Fruit fly (Drosophila melanogaster) whole organism, embryonic: Measurements from ENCODE around the gene Mccc1.

Source experiments
- Adf1 ChIP-seq: fragments of 200-800 bp; sonication (Bioruptor generic); IDR thresholded peaks from 2 replicates; pipeline ENCODE4 v1.3.6; 2022; ENCODE audit warnings: missing biosample characterization, missing genetic modification characterization
- Aef1 ChIP-seq: fragments of 200-800 bp; sonication (Bioruptor generic); IDR thresholded peaks from 3 replicates; pipeline ENCODE4 v1.3.6; 2022; ENCODE audit warnings: missing biosample characterization, missing genetic modification characterization
- Atf-2 ChIP-seq: fragments of 200-800 bp; sonication (Bioruptor generic); optimal IDR thresholded peaks from 2 replicates; lab custom pipeline; 2016; ENCODE audit warnings: missing biosample characterization, missing genetic modification characterization
- Atf6 ChIP-seq: fragments of 200-800 bp; sonication (Bioruptor generic); IDR thresholded peaks from 2 replicates; pipeline ENCODE4 v1.3.6; 2022; ENCODE audit warnings: missing biosample characterization, missing genetic modification characterization
- BEAF-32 ChIP-seq: fragments of 200-800 bp; sonication (Bioruptor generic); optimal IDR thresholded peaks from 3 replicates; lab custom pipeline; 2017; ENCODE audit warnings: missing biosample characterization, missing genetic modification characterization, mild to moderate bottlenecking, moderate library complexity, missing genetic modification reagents
- CG10147 ChIP-seq: fragments of 200-800 bp; sonication (Bioruptor generic); optimal IDR thresholded peaks from 2 replicates; lab custom pipeline; 2019; ENCODE audit warnings: missing biosample characterization, mild to moderate bottlenecking, missing genetic modification characterization, moderate library complexity
- CG1024 ChIP-seq: fragments of 200-800 bp; sonication (Bioruptor generic); IDR thresholded peaks from 2 replicates; pipeline ENCODE4 v1.3.6; 2022; ENCODE audit warnings: missing biosample characterization, missing genetic modification characterization
- CG1602 ChIP-seq: fragments of 200-800 bp; sonication (Bioruptor generic); optimal IDR thresholded peaks from 3 replicates; lab custom pipeline; 2016; ENCODE audit warnings: missing biosample characterization, missing genetic modification characterization
- CG17802 ChIP-seq: fragments of 200-800 bp; sonication (Bioruptor generic); optimal IDR thresholded peaks from 2 replicates; lab custom pipeline; 2018; ENCODE audit warnings: missing biosample characterization, mild to moderate bottlenecking, missing genetic modification characterization, moderate library complexity
- CG18262 ChIP-seq: fragments of 200-800 bp; optimal IDR thresholded peaks from 3 replicates; lab custom pipeline; 2019; ENCODE audit warnings: missing biosample characterization, mild to moderate bottlenecking, missing genetic modification characterization, moderate library complexity
- CG1832 ChIP-seq: fragments of 200-800 bp; sonication (Bioruptor generic); optimal IDR thresholded peaks from 2 replicates; lab custom pipeline; 2017; ENCODE audit warnings: missing biosample characterization, mild to moderate bottlenecking, missing genetic modification characterization, inconsistent platforms
- CG2116 ChIP-seq: fragments of 200-800 bp; sonication (Bioruptor generic); optimal IDR thresholded peaks from 3 replicates; lab custom pipeline; 2018; ENCODE audit warnings: missing biosample characterization, mild to moderate bottlenecking, missing genetic modification characterization
- CG2678 ChIP-seq: fragments of 200-800 bp; sonication (Bioruptor generic); optimal IDR thresholded peaks from 3 replicates; lab custom pipeline; 2019; ENCODE audit warnings: missing biosample characterization, mild to moderate bottlenecking, missing genetic modification characterization, moderate library complexity
- CG2712 ChIP-seq: fragments of 200-800 bp; optimal IDR thresholded peaks from 3 replicates; lab custom pipeline; 2019; ENCODE audit warnings: missing biosample characterization, mild to moderate bottlenecking, missing genetic modification characterization, moderate library complexity
- CG3065 ChIP-seq: fragments of 200-800 bp; sonication (Bioruptor generic); optimal IDR thresholded peaks from 2 replicates; lab custom pipeline; 2016; ENCODE audit warnings: missing biosample characterization, missing genetic modification characterization
- CG31365 ChIP-seq: fragments of 200-800 bp; sonication (Bioruptor generic); optimal IDR thresholded peaks from 2 replicates; lab custom pipeline; 2018; ENCODE audit warnings: missing biosample characterization, mild to moderate bottlenecking, missing genetic modification characterization
- CG3726 ChIP-seq: fragments of 200-800 bp; sonication (Bioruptor generic); IDR thresholded peaks from 3 replicates; pipeline ENCODE4, ENCODE4 v1.3.6; 2022; ENCODE audit warnings: missing biosample characterization, missing genetic modification characterization
- CG4360 ChIP-seq: fragments of 200-800 bp; sonication (Bioruptor generic); IDR thresholded peaks from 2 replicates; pipeline ENCODE4 v1.3.6; 2022; ENCODE audit warnings: missing biosample characterization, missing genetic modification characterization
- CG4424 ChIP-seq: fragments of 200-800 bp; sonication (Bioruptor generic); optimal IDR thresholded peaks from 3 replicates; lab custom pipeline; 2016; ENCODE audit warnings: missing biosample characterization, missing genetic modification characterization
- CG4730 ChIP-seq: fragments of 200-800 bp; sonication (Bioruptor generic); IDR thresholded peaks from 2 replicates; pipeline ENCODE4 v1.3.6; 2022; ENCODE audit warnings: missing biosample characterization, missing genetic modification characterization
- CG5245 ChIP-seq: fragments of 200-800 bp; sonication (Bioruptor generic); optimal IDR thresholded peaks from 3 replicates; lab custom pipeline; 2016; ENCODE audit warnings: missing biosample characterization, missing genetic modification characterization
- CG6791 ChIP-seq: fragments of 200-800 bp; sonication (Bioruptor generic); IDR thresholded peaks from 3 replicates; pipeline ENCODE4 v1.3.6; 2022; ENCODE audit warnings: missing biosample characterization, missing genetic modification characterization; ENCODE audit not compliant: partially characterized antibody
- CG7357 ChIP-seq: fragments of 200-800 bp; sonication (Bioruptor generic); IDR thresholded peaks from 3 replicates; pipeline ENCODE4 v1.3.6; 2022; ENCODE audit warnings: missing biosample characterization, missing genetic modification characterization
- CG7786 ChIP-seq: fragments of 200-800 bp; sonication (Bioruptor generic); optimal IDR thresholded peaks from 2 replicates; lab custom pipeline; 2016; ENCODE audit warnings: missing biosample characterization, missing genetic modification characterization
- CG9797 ChIP-seq: fragments of 200-800 bp; sonication (Bioruptor generic); optimal IDR thresholded peaks from 3 replicates; lab custom pipeline; 2018; ENCODE audit warnings: missing biosample characterization, mild to moderate bottlenecking, missing genetic modification characterization
- Hmr ChIP-seq: fragments of 200-800 bp; sonication (Bioruptor generic); optimal IDR thresholded peaks from 3 replicates; lab custom pipeline; 2017; ENCODE audit warnings: mild to moderate bottlenecking, missing biosample characterization, missing genetic modification reagents, missing genetic modification characterization
- Lpt ChIP-seq: fragments of >200 bp; optimal IDR thresholded peaks from 2 replicates; lab custom pipeline; 2018; ENCODE audit warnings: missing biosample characterization, missing genetic modification characterization
- MESR4 ChIP-seq: fragments of 200-800 bp; sonication (Bioruptor generic); optimal IDR thresholded peaks from 2 replicates; lab custom pipeline; 2018; ENCODE audit warnings: missing biosample characterization, mild to moderate bottlenecking, missing genetic modification characterization, moderate library complexity
- Mad ChIP-seq: fragments of 200-800 bp; sonication (Bioruptor generic); optimal IDR thresholded peaks from 2 replicates; lab custom pipeline; 2016; ENCODE audit warnings: missing biosample characterization, missing genetic modification characterization
- Mrtf ChIP-seq: fragments of 200-800 bp; sonication (Bioruptor generic); IDR thresholded peaks from 3 replicates; pipeline ENCODE4 v1.3.6; 2022; ENCODE audit warnings: missing biosample characterization, missing genetic modification characterization
- NC2α ChIP-seq: fragments of 200-800 bp; sonication (Bioruptor generic); optimal IDR thresholded peaks from 2 replicates; lab custom pipeline; 2016; ENCODE audit warnings: missing biosample characterization, missing genetic modification characterization
- NfI ChIP-seq: fragments of 200-800 bp; sonication (Bioruptor generic); optimal IDR thresholded peaks from 3 replicates; lab custom pipeline; 2018; ENCODE audit warnings: missing biosample characterization, mild to moderate bottlenecking, missing genetic modification characterization, moderate library complexity
- Opbp ChIP-seq: fragments of 200-800 bp; sonication (Bioruptor generic); IDR thresholded peaks from 3 replicates; pipeline ENCODE4 v1.3.6; 2022; ENCODE audit warnings: missing biosample characterization, missing genetic modification characterization; ENCODE audit not compliant: partially characterized antibody
- Pdp1 ChIP-seq, 2 experiments: fragments of 200-800 bp; sonication (Bioruptor generic); optimal IDR thresholded peaks; 3 replicates each; lab custom pipeline; 2016; ENCODE audit warnings: missing biosample characterization in 2 of 2, missing genetic modification characterization in 2 of 2, mild to moderate bottlenecking in 1 of 2, moderate library complexity in 1 of 2
- Scr ChIP-seq: fragments of 200-800 bp; sonication (Bioruptor generic); IDR thresholded peaks from 2 replicates; pipeline ENCODE4 v1.3.6; 2022; ENCODE audit warnings: missing biosample characterization, missing genetic modification characterization; ENCODE audit not compliant: partially characterized antibody
- abd-A ChIP-seq: fragments of 200-800 bp; sonication (Bioruptor generic); optimal IDR thresholded peaks from 3 replicates; lab custom pipeline; 2019; ENCODE audit warnings: missing biosample characterization, mild to moderate bottlenecking, missing genetic modification characterization, moderate library complexity
- ci ChIP-seq: fragments of 200-800 bp; sonication (Bioruptor generic); IDR thresholded peaks from 3 replicates; pipeline ENCODE4 v1.3.6; 2022; ENCODE audit warnings: missing biosample characterization, missing genetic modification characterization
- corto ChIP-seq: fragments of 200-800 bp; sonication (Bioruptor generic); optimal IDR thresholded peaks from 2 replicates; lab custom pipeline; 2016; ENCODE audit warnings: missing biosample characterization, mild to moderate bottlenecking, missing genetic modification characterization, moderate library complexity
- esg ChIP-seq: fragments of 200-800 bp; sonication (Bioruptor generic); conservative IDR thresholded peaks from 2 replicates; pipeline ENCODE4 v1.3.6; 2022; ENCODE audit warnings: missing biosample characterization, missing genetic modification characterization
- ewg ChIP-seq: fragments of 200-800 bp; sonication (Bioruptor generic); optimal IDR thresholded peaks from 3 replicates; lab custom pipeline; 2017; ENCODE audit warnings: mild to moderate bottlenecking, missing biosample characterization, missing genetic modification reagents, missing genetic modification characterization
- gfzf ChIP-seq: fragments of 200-800 bp; sonication (Bioruptor generic); optimal IDR thresholded peaks from 2 replicates; lab custom pipeline; 2016; ENCODE audit warnings: missing biosample characterization, mild to moderate bottlenecking, missing genetic modification characterization, moderate library complexity
- lov ChIP-seq, 2 experiments: fragments of 200-800 bp in 1 of 2; fragments of >200 bp in 1 of 2; sonication (Bioruptor generic) in 1 of 2; IDR thresholded peaks in 1 of 2; optimal IDR thresholded peaks in 1 of 2; 2 replicates in 1 of 2; 3 replicates in 1 of 2; pipeline versions ENCODE4 v1.3.6 to Lab custom; 2017 to 2022; ENCODE audit warnings: missing biosample characterization in 1 of 2, missing genetic modification characterization in 1 of 2
- mam ChIP-seq: fragments of 200-800 bp; sonication (Bioruptor generic); optimal IDR thresholded peaks from 3 replicates; lab custom pipeline; 2016; ENCODE audit warnings: missing biosample characterization, missing genetic modification characterization
- nmo ChIP-seq: fragments of 200-800 bp; sonication (Bioruptor generic); optimal IDR thresholded peaks from 2 replicates; lab custom pipeline; 2018; ENCODE audit warnings: missing biosample characterization, mild to moderate bottlenecking, missing genetic modification characterization, moderate library complexity
- onecut ChIP-seq: fragments of 200-800 bp; sonication (Bioruptor generic); IDR thresholded peaks from 2 replicates; pipeline ENCODE4 v1.3.6; 2022; ENCODE audit warnings: missing biosample characterization, missing genetic modification characterization
- phol ChIP-seq: fragments of 200-800 bp; sonication (Bioruptor generic); optimal IDR thresholded peaks from 3 replicates; lab custom pipeline; 2018; ENCODE audit warnings: missing biosample characterization, mild to moderate bottlenecking, missing genetic modification characterization, moderate library complexity
- pum ChIP-seq: fragments of 200-800 bp; sonication (Bioruptor generic); optimal IDR thresholded peaks from 2 replicates; lab custom pipeline; 2016; ENCODE audit warnings: missing biosample characterization, missing genetic modification characterization
- tna ChIP-seq: fragments of 200-800 bp; sonication (Bioruptor generic); IDR thresholded peaks from 2 replicates; pipeline ENCODE4 v1.3.6; 2022; ENCODE audit warnings: missing biosample characterization, missing genetic modification characterization; ENCODE audit not compliant: partially characterized antibody
- ttk ChIP-seq: fragments of 200-800 bp; sonication (Bioruptor generic); IDR thresholded peaks from 2 replicates; pipeline ENCODE4 v2.1.2; 2022; ENCODE audit warnings: missing biosample characterization, missing genetic modification characterization
- usp ChIP-seq: fragments of >200 bp; optimal IDR thresholded peaks from 2 replicates; lab custom pipeline; 2017; ENCODE audit warnings: missing biosample characterization, missing genetic modification characterization

Mccc1 gene

DNA sequence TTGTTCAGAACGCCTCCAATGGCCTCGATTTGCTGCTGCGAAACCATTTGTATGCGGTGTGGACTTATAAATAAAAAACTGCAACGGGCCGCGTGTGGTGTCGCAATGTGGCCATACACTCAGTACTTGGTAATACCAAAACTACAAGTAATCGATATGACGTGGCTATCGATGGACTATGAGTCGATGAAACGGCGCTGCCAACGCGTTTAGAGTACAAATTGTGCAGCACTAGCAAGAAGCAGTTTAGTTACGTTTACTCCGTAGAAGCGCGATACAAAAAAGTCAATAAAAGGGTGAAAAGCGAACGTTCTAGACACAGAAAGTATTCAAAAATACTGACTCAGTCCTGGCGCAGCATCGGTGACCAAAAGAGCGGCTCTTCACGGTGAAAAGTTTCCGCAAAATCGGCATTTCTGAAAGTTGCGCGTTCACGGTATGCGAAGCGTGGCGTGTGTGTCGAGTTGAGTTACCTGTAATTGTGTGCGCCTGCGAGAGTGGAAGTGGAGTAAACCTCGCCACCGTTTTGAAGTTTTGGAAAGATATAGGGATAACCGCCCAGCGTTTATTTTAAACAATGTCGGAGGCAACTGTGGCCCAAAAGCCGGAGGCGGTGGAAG is 46.2 kb downstream of the Mccc1 start, which contains the start of the genes nero and CG1910 (continued):
- TF ChIP-seq Aef1 (GFP tag; lab: Robert Waterston, UW) (no peak), pum (GFP tag; lab: Kevin White, UChicago) (no peak), CG1024 (GFP tag; lab: Robert Waterston, UW) (no peak), CG31365 (tag; lab: Kevin White, UChicago) (peak; percentile 18), Pdp1 (GFP tag; optimal IDR thresholded peaks at IDR 0.05; lab: Kevin White, UChicago) (peak in 1 of 2 experiments; percentile 73), BEAF-32 (peak; percentile 92), Lpt (GFP tag; lab: Kevin White, UChicago) (no peak), CG3726 (GFP tag; lab: Robert Waterston, UW) (no peak), CG17802 (tag; lab: Kevin White, UChicago) (no peak), CG4730 (GFP tag; lab: Robert Waterston, UW) (no peak), NfI (GFP tag; lab: Kevin White, UChicago) (no peak), ewg (GFP tag; lab: Kevin White, UChicago) (peak; percentile 24), onecut (peak; percentile 58), CG4424 (GFP tag; lab: Kevin White, UChicago) (no peak), CG2678 (peak; percentile 11), CG2116 (peak; percentile 63), CG18262 (tag; lab: Kevin White, UChicago) (no peak), CG5245 (GFP tag; lab: Kevin White, UChicago) (peak; percentile 10), CG6791 (no peak), esg (GFP tag; lab: Robert Waterston, UW) (no peak), CG2712 (tag; lab: Kevin White, UChicago) (peak; percentile 50), ttk (no peak), CG1832 (GFP tag; lab: Kevin White, UChicago) (no peak), Mrtf (GFP tag; lab: Robert Waterston, UW) (no peak), Hmr (no peak), gfzf (GFP tag; lab: Kevin White, UChicago) (peak; percentile 92), CG7357 (GFP tag; lab: Robert Waterston, UW) (0 out of 3 replicates have a peak, but pooled peaks have one; percentile 23), nmo (GFP tag; lab: Kevin White, UChicago) (peak; percentile 48), tna (GFP tag; lab: Robert Waterston, UW) (no peak), CG7786 (GFP tag; lab: Kevin White, UChicago) (peak; percentile 16), CG1602 (GFP tag; lab: Kevin White, UChicago) (no peak), CG4360 (GFP tag; lab: Robert Waterston, UW) (no peak), phol (tag; lab: Kevin White, UChicago) (peak; percentile 39), NC2α (no peak), corto (GFP tag; lab: Kevin White, UChicago) (no peak), usp (no peak), Atf6 (GFP tag; lab: Robert Waterston, UW) (no peak), Atf-2 (GFP tag; lab: Kevin White, UChicago) (no peak), CG10147 (GFP tag; lab: Kevin White, UChicago) (no peak), Opbp (GFP tag; lab: Robert Waterston, UW) (no peak), CG9797 (GFP tag; lab: Kevin White, UChicago) (peak; percentile 93), lov (optimal IDR thresholded peaks at IDR 0.05; lab: Kevin White, UChicago) (no peak), lov (GFP tag; IDR thresholded peaks at IDR 0.05; lab: Robert Waterston, UW) (no peak), mam (no peak), ci (GFP tag; lab: Robert Waterston, UW) (no peak), CG3065 (GFP tag; lab: Kevin White, UChicago) (peak; percentile 7), Adf1 (no peak), abd-A (tag; lab: Kevin White, UChicago) (no peak), MESR4 (peak; percentile 77), Mad (no peak), Scr (GFP tag; lab: Robert Waterston, UW) (no peak)
